Fruit fly (Drosophila melanogaster) Kc167 (cell line): ENCODE results near the gene net.

ENCODE experiments used
- Myc ChIP-seq: fragments of >200 bp; optimal IDR thresholded peaks from 2 replicates; lab custom pipeline; 2017; ENCODE audit warnings: missing external identifiers
- h ChIP-seq: fragments of >200 bp; optimal IDR thresholded peaks from 3 replicates; lab custom pipeline; 2018; ENCODE audit warnings: missing external identifiers
- insv ChIP-seq: fragments of >200 bp; optimal IDR thresholded peaks from 3 replicates; lab custom pipeline; 2018; ENCODE audit warnings: missing external identifiers
- psq ChIP-seq: fragments of >200 bp; optimal IDR thresholded peaks from 2 replicates; lab custom pipeline; 2017; ENCODE audit warnings: missing external identifiers

DNA sequence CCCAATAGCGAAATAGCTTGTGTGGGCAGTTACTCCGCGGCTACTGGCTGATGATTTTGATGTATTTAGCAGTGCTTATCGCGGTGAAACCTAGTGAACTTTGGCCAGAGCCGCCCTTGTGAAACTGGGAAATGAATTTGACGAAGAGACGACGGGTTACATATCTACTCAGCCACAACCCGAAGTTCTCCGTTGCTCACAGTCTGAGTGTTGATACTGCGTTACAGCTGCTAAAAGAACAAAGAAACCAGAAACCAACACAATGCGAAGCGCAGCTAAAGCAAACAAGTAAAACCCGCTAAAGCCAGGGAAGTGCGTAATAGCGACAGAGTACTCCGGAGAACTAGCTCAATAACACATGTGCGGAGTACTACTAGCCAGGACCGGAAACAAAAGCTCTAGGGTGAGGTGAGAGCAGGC lies 41.1 kb upstream of the net start:
- TF ChIP-seq psq (lab: Kevin White, UChicago) (no peak), insv (lab: Kevin White, UChicago) (no peak), h (lab: Kevin White, UChicago) (no peak), Myc (lab: Kevin White, UChicago) (no peak)
